Worm (Caenorhabditis elegans): ENCODE measurements around the gene Y54G11A.17.

Y54G11A.17 gene

ce11 chrII:14380778-14381177 lies 31.6 kb upstream of the Y54G11A.17 start:
- TF ChIP-seq unc-120 (tag; optimal IDR thresholded peaks at IDR 0.05; ENCODE audit: poor library complexity, severe bottlenecking) = no peak
- no peak for TF ChIP-seq tbx-8 (GFP tag; optimal IDR thresholded peaks at IDR 0.05)
- TF ChIP-seq nhr-2 (tag; optimal IDR thresholded peaks at IDR 0.05) = no peak
- TF ChIP-seq lin-32 (GFP tag; optimal IDR thresholded peaks at IDR 0.05) = no peak
- TF ChIP-seq nhr-76 (tag; optimal IDR thresholded peaks at IDR 0.05) = no peak
- no peak for TF ChIP-seq elt-1 (tag; optimal IDR thresholded peaks at IDR 0.05; ENCODE audit: borderline replicate concordance, insufficient read depth)
- TF ChIP-seq snpc-4 (tag; optimal IDR thresholded peaks at IDR 0.05) = no peak
- TF ChIP-seq mls-2 (tag; optimal IDR thresholded peaks at IDR 0.05) = no peak
- no peak for TF ChIP-seq nhr-12 (tag; optimal IDR thresholded peaks at IDR 0.05)
- no peak for TF ChIP-seq hlh-1 (tag; optimal IDR thresholded peaks at IDR 0.05)
- no peak for TF ChIP-seq blmp-1 (tag; optimal IDR thresholded peaks at IDR 0.05)
- no peak for TF ChIP-seq lsy-2 (tag; optimal IDR thresholded peaks at IDR 0.05)
- no peak for TF ChIP-seq nhr-237 (tag; optimal IDR thresholded peaks at IDR 0.05)
- no peak for TF ChIP-seq mep-1 (tag; optimal IDR thresholded peaks at IDR 0.05)
- no peak for TF ChIP-seq ham-2 (GFP tag; optimal IDR thresholded peaks at IDR 0.05)
- no peak for TF ChIP-seq ceh-39 (tag; optimal IDR thresholded peaks at IDR 0.05)
- no peak for TF ChIP-seq mab-5 (tag; optimal IDR thresholded peaks at IDR 0.05)
- TF ChIP-seq zip-8 (tag; optimal IDR thresholded peaks at IDR 0.05) = no peak

DNA sequence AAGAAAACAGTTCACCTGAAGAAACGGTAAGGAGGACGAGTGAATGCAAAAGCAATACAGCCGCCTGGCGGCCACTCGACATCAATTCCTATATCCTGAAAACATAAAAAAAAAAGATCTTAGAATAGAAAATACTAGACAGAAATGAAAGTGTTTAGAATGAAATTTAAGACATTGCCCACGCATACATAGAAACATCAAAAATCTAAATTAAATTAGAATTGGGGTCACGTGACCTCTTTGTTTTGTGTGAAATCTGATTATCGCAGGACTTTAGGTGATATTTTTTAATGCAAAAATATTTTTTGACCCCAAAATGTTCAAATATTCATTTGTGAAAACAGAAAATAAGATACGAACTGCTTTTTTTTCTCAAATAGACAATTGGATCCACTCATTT lies 28.6 kb upstream of the Y54G11A.17 start, which contains the start of gene acr-20:
TSS of gene acr-20 (minus strand) at position 101 of the 400 bp plus-strand sequence.
- TF ChIP-seq unc-120 (tag; optimal IDR thresholded peaks at IDR 0.05; ENCODE audit: poor library complexity, severe bottlenecking) = no peak
- TF ChIP-seq ceh-39 (tag; optimal IDR thresholded peaks at IDR 0.05) = no peak
- no peak for TF ChIP-seq hlh-1 (tag; optimal IDR thresholded peaks at IDR 0.05)
- TF ChIP-seq zip-8 (tag; optimal IDR thresholded peaks at IDR 0.05) = no peak
- TF ChIP-seq bed-3 (GFP tag; optimal IDR thresholded peaks at IDR 0.05) = no peak
- no peak for TF ChIP-seq nhr-76 (tag; optimal IDR thresholded peaks at IDR 0.05)
- TF ChIP-seq ztf-11 (tag; optimal IDR thresholded peaks at IDR 0.05) = no peak
- TF ChIP-seq drap-1 (GFP tag; optimal IDR thresholded peaks at IDR 0.05) = no peak
- TF ChIP-seq unc-39 (tag; optimal IDR thresholded peaks at IDR 0.05) = no peak
- TF ChIP-seq nhr-12 (tag; optimal IDR thresholded peaks at IDR 0.05) = no peak
- no peak for TF ChIP-seq M03D4.4 (tag; optimal IDR thresholded peaks at IDR 0.05)
- TF ChIP-seq mab-5 (tag; optimal IDR thresholded peaks at IDR 0.05) = no peak
- no peak for TF ChIP-seq elt-3 (tag; optimal IDR thresholded peaks at IDR 0.05)
- TF ChIP-seq elt-1 (tag; optimal IDR thresholded peaks at IDR 0.05; ENCODE audit: borderline replicate concordance, insufficient read depth) = no peak
- TF ChIP-seq mep-1 (tag; optimal IDR thresholded peaks at IDR 0.05) = no peak
- no peak for TF ChIP-seq cnd-1 (tag; optimal IDR thresholded peaks at IDR 0.05)
- no peak for TF ChIP-seq pha-4 (tag; optimal IDR thresholded peaks at IDR 0.05)

DNA sequence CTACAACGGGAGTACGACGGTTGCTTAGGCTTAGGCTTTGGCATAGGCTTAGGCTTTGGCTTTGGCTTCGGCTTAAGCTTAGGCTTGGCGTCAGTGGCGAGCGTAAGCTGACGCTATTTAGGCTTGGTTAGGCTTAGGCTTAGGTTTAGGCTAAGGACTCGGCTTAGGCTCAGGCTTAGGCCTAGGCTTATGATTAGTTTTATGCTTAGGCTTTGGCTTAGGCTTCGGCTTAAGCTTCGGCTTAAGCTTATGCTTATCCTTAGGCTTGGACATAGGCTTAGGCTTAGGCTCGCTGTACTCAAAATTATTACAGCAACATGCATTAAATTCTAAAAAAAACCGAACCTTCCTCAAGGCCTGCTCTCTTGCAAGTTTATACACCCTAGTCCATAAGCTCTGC lies 25.4 kb upstream of the Y54G11A.17 start:
- no peak for TF ChIP-seq ces-1 (GFP tag; optimal IDR thresholded peaks at IDR 0.05)
- peak; percentile 21 for TF ChIP-seq ham-2 (GFP tag; optimal IDR thresholded peaks at IDR 0.05)

ce11 chrII:14365182-14365751 lies 16.1 kb upstream of the Y54G11A.17 start, which contains the start of gene imb-2:
TSS of gene imb-2 (plus strand) at chrII:14365701.
- TF ChIP-seq ces-1 (GFP tag; optimal IDR thresholded peaks at IDR 0.05) (peak; percentile 88), ham-2 (GFP tag; optimal IDR thresholded peaks at IDR 0.05) (no peak), nhr-12 (tag; optimal IDR thresholded peaks at IDR 0.05) (no peak), snpc-4 (tag; optimal IDR thresholded peaks at IDR 0.05) (no peak), ztf-11 (tag; optimal IDR thresholded peaks at IDR 0.05) (no peak), ceh-83 (GFP tag; optimal IDR thresholded peaks at IDR 0.05) (peak; percentile 29), nhr-237 (tag; optimal IDR thresholded peaks at IDR 0.05) (no peak), drap-1 (GFP tag; optimal IDR thresholded peaks at IDR 0.05) (no peak), lin-32 (GFP tag; optimal IDR thresholded peaks at IDR 0.05) (no peak), nhr-2 (tag; optimal IDR thresholded peaks at IDR 0.05) (no peak), pha-4 (tag; optimal IDR thresholded peaks at IDR 0.05) (no peak), elt-3 (tag; optimal IDR thresholded peaks at IDR 0.05) (no peak), mep-1 (tag; optimal IDR thresholded peaks at IDR 0.05) (peak; percentile 50), unc-120 (tag; optimal IDR thresholded peaks at IDR 0.05; ENCODE audit: poor library complexity, severe bottlenecking) (peak; percentile 30), cnd-1 (tag; optimal IDR thresholded peaks at IDR 0.05) (no peak), nhr-28 (tag; optimal IDR thresholded peaks at IDR 0.05) (no peak), sptf-1 (tag; optimal IDR thresholded peaks at IDR 0.05) (peak; percentile 39), flh-1 (GFP tag; optimal IDR thresholded peaks at IDR 0.05) (no peak), zip-8 (tag; optimal IDR thresholded peaks at IDR 0.05) (no peak), mls-2 (tag; optimal IDR thresholded peaks at IDR 0.05) (no peak), sem-2 (GFP tag; optimal IDR thresholded peaks at IDR 0.05) (no peak), hlh-1 (tag; optimal IDR thresholded peaks at IDR 0.05) (no peak), ceh-39 (tag; optimal IDR thresholded peaks at IDR 0.05) (no peak), lsy-2 (tag; optimal IDR thresholded peaks at IDR 0.05) (peak; percentile 38), tbx-8 (GFP tag; optimal IDR thresholded peaks at IDR 0.05) (no peak)
